Worm (Caenorhabditis elegans) whole organism, early embryonic: ENCODE measurements around the gene srz-82.

Experiments used
- aly-1 ChIP-seq: sonication (generic microtip); optimal IDR thresholded peaks from 2 replicates; lab custom pipeline; 2016; ENCODE audit warnings: missing genetic modification characterization, missing compliant biosample characterization
- ama-1 ChIP-seq: fragments of 150-350 bp; optimal IDR thresholded peaks from 2 replicates; lab custom pipeline; 2014
- flt-1 ChIP-seq: fragments of 200-800 bp; sonication (Bioruptor generic); IDR thresholded peaks from 2 replicates; pipeline ENCODE4 v1.3.6; 2022; ENCODE audit warnings: missing genetic modification characterization, missing compliant biosample characterization
- hmbx-1 ChIP-seq: sonication (generic microtip); optimal IDR thresholded peaks from 2 replicates; lab custom pipeline; 2016; ENCODE audit warnings: mild to moderate bottlenecking, missing genetic modification characterization, missing compliant biosample characterization
- hmg-4 ChIP-seq: fragments of 200-800 bp; sonication (Bioruptor generic); optimal IDR thresholded peaks from 2 replicates; lab custom pipeline; 2018; ENCODE audit warnings: mild to moderate bottlenecking, missing genetic modification characterization, missing compliant biosample characterization
- hnd-1 ChIP-seq: sonication (generic microtip); optimal IDR thresholded peaks from 2 replicates; lab custom pipeline; 2016; ENCODE audit warnings: missing genetic modification characterization, missing compliant biosample characterization

ce11 chrIV:3467128-3467527, 15.6 kb upstream of the srz-82 start, which contains the start of gene F58E2.3:
- TF ChIP-seq ama-1 (lab: Kevin White, UChicago) (no peak), aly-1 (tag; lab: Kevin White, UChicago) (no peak), hnd-1 (tag; lab: Kevin White, UChicago) (no peak), flt-1 (GFP tag; lab: Robert Waterston, UW) (no peak), hmg-4 (no peak), hmbx-1 (tag; lab: Kevin White, UChicago) (no peak)
